Worm (Caenorhabditis elegans) whole organism, L3 larva: ENCODE data around the gene srj-26.
"Not testable (repeated sequence)": the region's sequence is repeated elsewhere in the genome, so short reads cannot be mapped to it uniquely, and the experiment has no call there.

Source experiments
- ZK546.5 ChIP-seq: sonication (generic microtip); optimal IDR thresholded peaks from 2 replicates; lab custom pipeline; 2017; ENCODE audit warnings: missing biosample characterization, missing genetic modification characterization
- ceh-16 ChIP-seq: sonication (generic microtip); optimal IDR thresholded peaks from 2 replicates; lab custom pipeline; 2017; ENCODE audit warnings: missing biosample characterization, missing genetic modification characterization
- ceh-28 ChIP-seq: fragments of 150-350 bp; optimal IDR thresholded peaks from 2 replicates; lab custom pipeline; 2014; ENCODE audit warnings: missing biosample characterization, missing genetic modification reagents, missing genetic modification characterization
- ceh-82 ChIP-seq: fragments of 150-350 bp; optimal IDR thresholded peaks from 2 replicates; lab custom pipeline; 2014; ENCODE audit warnings: missing biosample characterization, missing genetic modification characterization
- ceh-9 ChIP-seq: sonication (generic microtip); optimal IDR thresholded peaks from 2 replicates; lab custom pipeline; 2018; ENCODE audit warnings: missing biosample characterization, missing genetic modification characterization
- daf-12 ChIP-seq: fragments of 150-350 bp; optimal IDR thresholded peaks from 2 replicates; lab custom pipeline; 2014; ENCODE audit warnings: missing biosample characterization, missing genetic modification reagents, missing genetic modification characterization
- egl-5 ChIP-seq: fragments of 150-350 bp; optimal IDR thresholded peaks from 2 replicates; lab custom pipeline; 2017; ENCODE audit warnings: missing biosample characterization, missing genetic modification reagents, missing genetic modification characterization, inconsistent platforms
- elt-1 ChIP-seq: fragments of 150-350 bp; optimal IDR thresholded peaks from 2 replicates; lab custom pipeline; 2014; ENCODE audit warnings: missing biosample characterization, missing genetic modification characterization
- elt-2 ChIP-seq: sonication (generic microtip); optimal IDR thresholded peaks from 2 replicates; lab custom pipeline; 2016; ENCODE audit warnings: missing genetic modification reagents, mild to moderate bottlenecking, missing genetic modification characterization, missing compliant biosample characterization
- elt-3 ChIP-seq, 3 experiments: fragments of 150-350 bp in 1 of 3; sonication (generic microtip) in 2 of 3; optimal IDR thresholded peaks; 2 replicates in 2 of 3; 4 replicates in 1 of 3; lab custom pipeline; 2014 to 2017; ENCODE audit warnings: missing biosample characterization in 3 of 3, missing genetic modification characterization in 3 of 3
- eor-1 ChIP-seq, 2 experiments: fragments of 150-350 bp; optimal IDR thresholded peaks; 2 replicates each; lab custom pipeline; 2014 to 2018; ENCODE audit warnings: missing biosample characterization in 2 of 2, missing genetic modification characterization in 2 of 2
- fkh-10 ChIP-seq: sonication (generic microtip); optimal IDR thresholded peaks from 2 replicates; lab custom pipeline; 2017; ENCODE audit warnings: missing biosample characterization, missing genetic modification reagents, missing genetic modification characterization
- fkh-2 ChIP-seq: fragments of 150-350 bp; optimal IDR thresholded peaks from 2 replicates; lab custom pipeline; 2014; ENCODE audit warnings: missing biosample characterization, missing genetic modification reagents, missing genetic modification characterization
- fos-1 ChIP-seq: fragments of 150-350 bp; optimal IDR thresholded peaks from 2 replicates; lab custom pipeline; 2014; ENCODE audit warnings: missing biosample characterization, missing genetic modification characterization
- jun-1 ChIP-seq: fragments of 150-350 bp; optimal IDR thresholded peaks from 2 replicates; lab custom pipeline; 2014; ENCODE audit warnings: missing biosample characterization, missing genetic modification reagents, missing genetic modification characterization
- lin-15B ChIP-seq: fragments of 150-350 bp; optimal IDR thresholded peaks from 2 replicates; lab custom pipeline; 2014; ENCODE audit warnings: missing biosample characterization, missing genetic modification characterization
- lin-39 ChIP-seq: fragments of 150-350 bp; optimal IDR thresholded peaks from 2 replicates; lab custom pipeline; 2018; ENCODE audit warnings: missing biosample characterization, missing genetic modification reagents, missing genetic modification characterization
- lsy-12 ChIP-seq: sonication (generic microtip); optimal IDR thresholded peaks from 2 replicates; lab custom pipeline; 2016; ENCODE audit warnings: mild to moderate bottlenecking, missing genetic modification characterization, missing compliant biosample characterization
- mdl-1 ChIP-seq: fragments of 150-350 bp; optimal IDR thresholded peaks from 2 replicates; lab custom pipeline; 2014; ENCODE audit warnings: missing biosample characterization, missing genetic modification characterization
- mml-1 ChIP-seq: fragments of 150-350 bp; sonication (generic microtip); optimal IDR thresholded peaks from 3 replicates; lab custom pipeline; 2014; ENCODE audit warnings: missing biosample characterization, missing genetic modification characterization
- nfya-1 ChIP-seq: sonication (generic microtip); optimal IDR thresholded peaks from 2 replicates; lab custom pipeline; 2017; ENCODE audit warnings: missing genetic modification characterization, mild to moderate bottlenecking, missing compliant biosample characterization, antibody characterized with exemption, moderate library complexity; ENCODE audit not compliant: insufficient read depth
- nhr-12 ChIP-seq: fragments of 150-350 bp; optimal IDR thresholded peaks from 2 replicates; lab custom pipeline; 2014; ENCODE audit warnings: missing biosample characterization, missing genetic modification characterization
- nhr-23 ChIP-seq: fragments of 150-350 bp; optimal IDR thresholded peaks from 2 replicates; lab custom pipeline; 2014; ENCODE audit warnings: missing biosample characterization, missing genetic modification reagents, missing genetic modification characterization
- nhr-25 ChIP-seq: sonication (generic microtip); optimal IDR thresholded peaks from 2 replicates; lab custom pipeline; 2017; ENCODE audit warnings: missing biosample characterization, missing genetic modification characterization
- nhr-43 ChIP-seq: sonication (generic microtip); optimal IDR thresholded peaks from 2 replicates; lab custom pipeline; 2016; ENCODE audit warnings: mild to moderate bottlenecking, missing genetic modification characterization, missing compliant biosample characterization; ENCODE audit not compliant: poor library complexity, severe bottlenecking
- nhr-76 ChIP-seq: fragments of 150-350 bp; sonication (generic microtip); optimal IDR thresholded peaks from 5 replicates; lab custom pipeline; 2014; ENCODE audit warnings: missing biosample characterization, missing genetic modification characterization
- nhr-77 ChIP-seq: fragments of 150-350 bp; optimal IDR thresholded peaks from 2 replicates; lab custom pipeline; 2014; ENCODE audit warnings: missing biosample characterization, missing genetic modification characterization
- pha-4 ChIP-seq: fragments of 150-350 bp; optimal IDR thresholded peaks from 2 replicates; lab custom pipeline; 2014; ENCODE audit warnings: missing biosample characterization, missing genetic modification reagents, missing genetic modification characterization
- sea-2 ChIP-seq: fragments of 150-350 bp; sonication (generic microtip); optimal IDR thresholded peaks from 4 replicates; lab custom pipeline; 2014; ENCODE audit warnings: missing biosample characterization, missing genetic modification reagents, missing genetic modification characterization
- skn-1 ChIP-seq: fragments of 150-350 bp; optimal IDR thresholded peaks from 2 replicates; lab custom pipeline; 2014; ENCODE audit warnings: missing biosample characterization, missing genetic modification characterization
- snpc-4 ChIP-seq: fragments of 150-350 bp; optimal IDR thresholded peaks from 2 replicates; lab custom pipeline; 2014; ENCODE audit warnings: missing biosample characterization, missing genetic modification characterization
- tbx-2 ChIP-seq: sonication (generic microtip); optimal IDR thresholded peaks from 2 replicates; lab custom pipeline; 2016; ENCODE audit warnings: mild to moderate bottlenecking, missing genetic modification characterization, missing compliant biosample characterization
- zag-1 ChIP-seq: fragments of 150-350 bp; optimal IDR thresholded peaks from 2 replicates; lab custom pipeline; 2014; ENCODE audit warnings: missing biosample characterization, missing genetic modification characterization

The srj-26 gene

DNA sequence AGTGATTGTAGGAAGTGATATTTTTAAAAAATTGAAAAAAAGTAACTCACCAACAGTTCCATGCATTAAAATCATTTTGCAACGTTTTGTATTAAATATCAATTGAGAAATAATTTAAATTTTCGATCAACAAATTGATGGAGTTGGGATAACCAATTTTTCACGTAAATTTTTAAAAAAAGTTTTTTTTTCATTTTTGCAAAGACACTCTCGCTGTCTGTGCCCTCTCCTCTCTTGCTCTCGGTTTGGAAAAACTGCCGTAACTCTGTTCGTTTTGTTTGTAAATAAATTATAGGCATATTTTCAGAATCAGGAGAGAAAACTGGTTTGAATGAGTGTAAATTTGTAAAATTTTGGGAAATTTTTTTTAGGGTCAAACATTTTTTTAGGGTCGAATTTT is 23.1 kb upstream of the srj-26 start, which contains the start of gene Y51A2B.16:
Y51A2B.16 (minus strand) TSS at position 101 of the 400 bp plus-strand sequence.
- TF ChIP-seq elt-3 (tag; optimal IDR thresholded peaks at IDR 0.05; lab: Kevin White, UChicago) (no peak), elt-2 (tag; lab: Kevin White, UChicago) (no peak), pha-4 (tag; lab: Kevin White, UChicago) (no peak), mdl-1 (tag; lab: Kevin White, UChicago) (no peak), ceh-82 (no peak), lsy-12 (tag; lab: Kevin White, UChicago) (no peak), lin-15B (no peak), tbx-2 (tag; lab: Kevin White, UChicago) (no peak), nhr-76 (tag; lab: Kevin White, UChicago) (no peak), mml-1 (tag; lab: Kevin White, UChicago) (no peak), nhr-25 (no peak)
- TF ChIP-seq, all 47 proteins: peak for 0

DNA sequence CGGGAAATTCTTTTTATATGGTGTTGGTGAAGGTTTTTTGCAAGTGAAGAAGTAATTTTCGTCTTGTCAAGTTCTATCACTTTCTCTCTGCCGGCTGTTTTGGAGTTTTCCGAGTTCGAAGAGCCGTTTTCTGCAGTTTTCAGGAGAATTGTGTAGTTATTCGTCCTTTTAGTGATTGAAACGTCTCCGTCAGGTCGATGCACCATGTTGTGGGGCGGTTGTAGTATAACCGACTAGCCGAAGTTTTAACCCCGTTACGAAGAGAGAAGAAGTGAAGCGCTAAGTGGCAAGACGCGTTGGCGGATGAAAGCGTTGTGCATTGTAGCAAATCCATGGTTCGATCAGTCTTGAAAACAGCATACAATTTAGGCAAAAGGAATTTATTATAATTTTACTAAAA is 18.2 kb upstream of the srj-26 start:
- TF ChIP-seq daf-12 (tag; lab: Kevin White, UChicago): no peak
- TF ChIP-seq fkh-10: no peak
- TF ChIP-seq tbx-2 (tag; lab: Kevin White, UChicago): no peak
- TF ChIP-seq ceh-16 (tag; lab: Kevin White, UChicago): no peak
- no peak for TF ChIP-seq jun-1
- no peak for TF ChIP-seq elt-2 (tag; lab: Kevin White, UChicago)
- TF ChIP-seq lin-15B: no peak
- no peak for TF ChIP-seq snpc-4
- no peak for TF ChIP-seq nhr-77 (tag; lab: Kevin White, UChicago)
- TF ChIP-seq ceh-9 (tag; lab: Kevin White, UChicago): no peak

DNA sequence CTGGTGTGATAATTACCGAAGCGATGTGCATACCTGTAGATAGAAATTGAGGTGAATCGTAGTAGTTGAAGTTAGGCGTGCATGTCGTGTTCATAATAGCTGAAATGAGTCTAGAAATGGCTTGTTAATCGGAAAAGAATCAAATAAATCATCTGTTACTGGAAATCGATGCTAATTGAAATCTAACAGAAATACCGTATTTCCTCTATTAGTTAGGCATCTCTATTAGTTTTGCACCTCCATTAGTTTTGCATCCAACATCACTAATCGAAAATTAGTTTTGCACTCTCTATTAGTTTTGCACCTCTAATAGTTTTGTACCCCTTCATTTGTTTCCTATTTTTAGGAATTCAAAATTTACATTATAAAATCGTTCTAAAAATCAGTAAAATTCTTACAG is 16.1 kb upstream of the srj-26 start, which contains the start of gene srh-209:
srh-209 (minus strand) TSS at position 101 of the 400 bp plus-strand sequence.
- not testable (repeated sequence) for TF ChIP-seq ceh-16 (tag; lab: Kevin White, UChicago); nhr-12; jun-1
- TF ChIP-seq, all 47 proteins: peak for 0; not testable (repeated sequence) for 47

DNA sequence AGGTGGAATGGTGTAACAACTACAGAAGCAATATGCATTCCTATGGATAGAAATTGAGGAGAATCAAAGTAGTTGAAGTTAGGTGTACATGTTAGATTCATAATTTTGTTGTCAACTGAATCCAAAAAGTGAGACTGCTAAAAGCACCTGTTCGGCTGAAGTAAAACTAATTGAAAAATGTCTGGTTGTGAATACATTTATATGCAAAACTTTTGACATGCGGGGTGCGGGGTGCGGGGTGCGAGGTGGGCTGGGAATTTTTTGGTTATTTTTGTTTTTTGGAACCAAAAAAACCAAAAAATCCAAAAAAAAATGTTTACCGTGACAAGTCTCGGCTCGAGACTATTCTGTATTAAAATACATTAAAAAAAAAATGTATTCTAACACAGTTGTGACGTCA is 10.8 kb upstream of the srj-26 start, which contains the start of gene srh-207:
srh-207 (minus strand) TSS at position 101 of the 400 bp plus-strand sequence.
- TF ChIP-seq zag-1 (tag; lab: Kevin White, UChicago) (no peak), nhr-43 (tag; lab: Kevin White, UChicago) (no peak), egl-5 (tag; lab: Kevin White, UChicago) (no peak), pha-4 (tag; lab: Kevin White, UChicago) (no peak), elt-1 (tag; lab: Kevin White, UChicago) (no peak), elt-2 (tag; lab: Kevin White, UChicago) (no peak), nhr-77 (tag; lab: Kevin White, UChicago) (no peak), fos-1 (tag; lab: Kevin White, UChicago) (no peak), fkh-10 (no peak), ZK546.5 (tag; lab: Kevin White, UChicago) (no peak)

DNA sequence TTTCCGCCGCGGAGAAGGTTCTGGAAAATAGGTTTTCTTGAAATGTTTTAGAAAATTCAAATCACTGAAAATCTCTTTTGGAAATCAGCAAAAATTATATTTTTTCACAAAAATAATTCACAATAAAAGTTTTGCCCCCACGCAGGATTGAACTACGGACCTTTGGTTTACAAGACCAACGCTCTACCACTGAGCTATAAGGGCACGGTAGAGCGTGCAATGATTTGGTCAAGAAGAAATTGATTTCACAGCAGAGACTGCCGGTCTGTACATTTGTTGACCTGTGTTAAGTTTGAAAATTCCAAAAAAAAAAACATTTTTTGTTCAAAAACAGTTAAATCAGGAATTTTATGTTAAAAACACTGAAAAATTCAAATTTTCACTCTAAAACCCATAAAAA is 8.5 kb upstream of the srj-26 start:
- TF ChIP-seq elt-2 (tag; lab: Kevin White, UChicago) (peak; percentile 14), elt-3 (tag; optimal IDR thresholded peaks at IDR 0.05; lab: Kevin White, UChicago) (no peak)

DNA sequence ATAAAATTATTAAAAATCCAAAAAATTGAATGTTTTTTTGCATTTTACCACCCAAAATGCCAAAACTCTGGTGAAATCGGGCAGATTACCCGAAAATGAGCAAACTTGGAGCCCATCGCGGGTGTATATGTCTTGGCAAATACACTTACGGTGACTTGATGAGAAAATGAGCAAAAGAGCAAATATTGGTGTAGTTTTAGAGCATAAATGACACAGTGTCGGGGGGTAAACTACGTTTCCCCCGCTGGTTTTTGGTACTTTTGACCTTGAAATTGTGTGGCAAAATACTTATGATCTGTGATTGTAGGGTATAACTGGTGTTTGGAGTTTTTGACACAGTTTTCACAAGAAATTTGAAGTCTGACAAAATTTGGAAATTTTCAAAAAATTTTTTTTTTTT is 8.0 kb upstream of the srj-26 start, which contains the start of gene ZK262.2:
ZK262.2 (minus strand) TSS at position 101 of the 400 bp plus-strand sequence.
- TF ChIP-seq pha-4 (tag; lab: Kevin White, UChicago) (peak; percentile 9), ceh-16 (tag; lab: Kevin White, UChicago) (no peak)

DNA sequence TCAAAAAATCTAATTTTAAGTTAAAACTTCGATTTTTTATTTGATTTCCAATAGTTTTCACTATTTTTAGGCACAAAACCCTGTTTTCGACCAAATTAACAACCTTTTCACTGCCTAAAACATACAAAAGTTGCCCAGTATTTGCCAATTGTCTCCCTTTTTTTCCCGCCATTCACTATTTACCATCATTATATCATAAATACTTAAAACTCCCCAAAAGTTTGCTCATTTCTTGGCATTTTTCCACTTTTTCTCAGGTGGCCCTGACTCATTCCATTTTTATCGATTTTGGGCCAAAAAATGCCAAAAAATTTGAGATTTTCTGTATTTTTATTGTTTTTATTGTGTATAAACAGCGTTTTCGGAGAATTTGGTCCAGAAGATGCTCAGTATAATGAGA is 6.8 kb upstream of the srj-26 start, which contains the start of gene txt-8:
txt-8 (plus strand) TSS at position 301 of the 400 bp plus-strand sequence.
- TF ChIP-seq nfya-1 (tag; lab: Kevin White, UChicago) (no peak), pha-4 (tag; lab: Kevin White, UChicago) (peak; percentile 1)

DNA sequence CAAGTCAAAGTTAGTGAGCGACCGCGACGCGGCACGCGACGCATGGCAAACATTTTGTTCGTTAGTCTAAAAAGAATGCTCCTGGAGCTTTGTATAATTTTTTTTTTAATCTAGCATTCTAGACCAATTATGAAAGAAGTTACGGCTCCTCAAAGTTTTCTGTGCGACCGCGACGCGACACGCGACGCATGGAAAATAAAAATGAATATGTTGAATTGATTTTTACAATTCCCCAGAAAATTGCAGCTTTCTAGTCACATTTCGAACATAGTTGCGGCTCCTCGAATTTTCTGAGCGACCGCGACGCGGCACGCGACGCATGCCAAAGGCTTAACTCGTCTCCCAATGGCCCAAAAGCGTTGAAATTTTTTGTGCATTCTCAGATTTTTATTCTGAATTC is 3.6 kb downstream of the srj-26 start, which contains the start of gene ZK262.4:
ZK262.4 (minus strand) TSS at position 101 of the 400 bp plus-strand sequence.
- TF ChIP-seq elt-1 (tag; lab: Kevin White, UChicago) (no peak), ceh-82 (no peak), sea-2 (GFP tag; lab: Kevin White, UChicago) (no peak), ceh-28 (tag; lab: Kevin White, UChicago) (no peak), elt-2 (tag; lab: Kevin White, UChicago) (no peak), eor-1 (tag; optimal IDR thresholded peaks at IDR 0.05; lab: Kevin White, UChicago) (no peak), ceh-16 (tag; lab: Kevin White, UChicago) (no peak), nhr-23 (tag; lab: Kevin White, UChicago) (no peak), elt-3 (tag; optimal IDR thresholded peaks at IDR 0.05; lab: Kevin White, UChicago) (no peak), mdl-1 (tag; lab: Kevin White, UChicago) (no peak), lin-39 (tag; lab: Kevin White, UChicago) (no peak), skn-1 (tag; lab: Kevin White, UChicago) (no peak), nhr-25 (no peak), nfya-1 (tag; lab: Kevin White, UChicago) (no peak), fkh-2 (tag; lab: Kevin White, UChicago) (no peak), lsy-12 (tag; lab: Kevin White, UChicago) (no peak)
